Worm (Caenorhabditis elegans) whole organism, L1 larva: ENCODE measurements around the gene clec-58.

ENCODE experiments used
- lsy-2 ChIP-seq, 2 experiments: fragments of 150-350 bp; optimal IDR thresholded peaks; 2 replicates each; lab custom pipeline; 2014; ENCODE audit warnings: missing biosample characterization in 2 of 2, missing genetic modification characterization in 2 of 2
- nhr-237 ChIP-seq: fragments of 150-350 bp; optimal IDR thresholded peaks from 2 replicates; lab custom pipeline; 2014; ENCODE audit warnings: missing biosample characterization, missing genetic modification characterization
- rnt-1 ChIP-seq: sonication (generic microtip); optimal IDR thresholded peaks from 2 replicates; lab custom pipeline; 2016; ENCODE audit warnings: mild to moderate bottlenecking, missing genetic modification characterization, moderate library complexity, missing compliant biosample characterization
- skn-1 ChIP-seq: fragments of 150-350 bp; optimal IDR thresholded peaks from 2 replicates; lab custom pipeline; 2014; ENCODE audit warnings: missing biosample characterization, missing genetic modification characterization

- TF ChIP-seq nhr-237 (tag; lab: Kevin White, UChicago), result no peak
- no peak for TF ChIP-seq rnt-1 (tag; lab: Kevin White, UChicago)
- no peak for TF ChIP-seq lsy-2 (tag; optimal IDR thresholded peaks at IDR 0.05; lab: Kevin White, UChicago)
- no peak for TF ChIP-seq skn-1 (tag; lab: Kevin White, UChicago)
These were observed 24.7 kb upstream of the clec-58 start for ce11 chrII:10500674-10501073.
